Worm (Caenorhabditis elegans): ENCODE data around the gene tps-1.

- TF ChIP-seq madf-9 (GFP tag; conservative IDR thresholded peaks at IDR 0.05) (no peak), duxl-1 (tag; optimal IDR thresholded peaks at IDR 0.05; ENCODE audit: poor library complexity) (no peak), pqm-1 (tag; optimal IDR thresholded peaks at IDR 0.05) (no peak), ZK337.2 (GFP tag; IDR thresholded peaks at IDR 0.05) (no peak), nhr-28 (tag; optimal IDR thresholded peaks at IDR 0.05) (peak; percentile 17)
Observed at ce11 chrX:17426712-17427111, 47.6 kb downstream of the tps-1 start.

All from whole organism, L4 larva.